Worm (Caenorhabditis elegans) whole organism, L4 larva: ENCODE measurements around the gene cisd-3.1.

Experiments
- F10B5.3 ChIP-seq: sonication (generic microtip); optimal IDR thresholded peaks from 2 replicates; lab custom pipeline; 2016; ENCODE audit warnings: mild to moderate bottlenecking, missing genetic modification characterization, missing compliant biosample characterization
- aly-2 ChIP-seq: sonication (generic microtip); optimal IDR thresholded peaks from 2 replicates; lab custom pipeline; 2018; ENCODE audit warnings: missing biosample characterization, missing genetic modification characterization
- ceh-82 ChIP-seq: sonication (generic microtip); optimal IDR thresholded peaks from 2 replicates; lab custom pipeline; 2017; ENCODE audit warnings: missing biosample characterization, missing genetic modification characterization
- dpl-1 ChIP-seq: fragments of 150-350 bp; optimal IDR thresholded peaks from 2 replicates; lab custom pipeline; 2014; ENCODE audit warnings: missing biosample characterization, missing genetic modification reagents, missing genetic modification characterization
- fos-1 ChIP-seq: fragments of 150-350 bp; optimal IDR thresholded peaks from 2 replicates; lab custom pipeline; 2014; ENCODE audit warnings: missing biosample characterization, missing genetic modification characterization
- lin-15B ChIP-seq: fragments of 150-350 bp; sonication (generic microtip); optimal IDR thresholded peaks from 3 replicates; lab custom pipeline; 2014; ENCODE audit warnings: missing biosample characterization, missing genetic modification characterization
- lir-3 ChIP-seq: sonication (generic microtip); optimal IDR thresholded peaks from 2 replicates; lab custom pipeline; 2016; ENCODE audit warnings: mild to moderate bottlenecking, missing genetic modification characterization, missing compliant biosample characterization
- mxl-3 ChIP-seq: fragments of 200-800 bp; sonication (Bioruptor generic); optimal IDR thresholded peaks from 2 replicates; lab custom pipeline; 2018; ENCODE audit warnings: mild to moderate bottlenecking, missing genetic modification characterization, missing compliant biosample characterization
- nhr-11 ChIP-seq: fragments of 150-350 bp; optimal IDR thresholded peaks from 2 replicates; lab custom pipeline; 2014; ENCODE audit warnings: missing biosample characterization, missing genetic modification characterization
- nhr-25 ChIP-seq: sonication (generic microtip); optimal IDR thresholded peaks from 2 replicates; lab custom pipeline; 2017; ENCODE audit warnings: missing genetic modification characterization, mild to moderate bottlenecking, missing compliant biosample characterization, antibody characterized with exemption, moderate library complexity, borderline replicate concordance; ENCODE audit not compliant: insufficient read depth
- nhr-76 ChIP-seq: fragments of 150-350 bp; optimal IDR thresholded peaks from 2 replicates; lab custom pipeline; 2014; ENCODE audit warnings: missing biosample characterization, missing genetic modification characterization
- saeg-2 ChIP-seq: fragments of 200-800 bp; sonication (Bioruptor generic); IDR thresholded peaks from 2 replicates; pipeline ENCODE4 v1.3.6; 2022; ENCODE audit warnings: missing genetic modification reagents, missing genetic modification characterization, missing compliant biosample characterization
- snpc-4 ChIP-seq: fragments of 150-350 bp; optimal IDR thresholded peaks from 2 replicates; lab custom pipeline; 2014; ENCODE audit warnings: missing biosample characterization, missing genetic modification characterization

- TF ChIP-seq nhr-76 (tag; lab: Kevin White, UChicago) (no peak), lir-3 (tag; lab: Kevin White, UChicago) (no peak), lin-15B (tag; lab: Kevin White, UChicago) (no peak), nhr-11 (tag; lab: Kevin White, UChicago) (no peak), saeg-2 (GFP tag; lab: Robert Waterston, UW) (no peak), F10B5.3 (no peak), fos-1 (no peak), nhr-25 (no peak), ceh-82 (tag; lab: Kevin White, UChicago) (no peak), mxl-3 (GFP tag; lab: Kevin White, UChicago) (no peak), aly-2 (tag; lab: Kevin White, UChicago) (no peak), dpl-1 (GFP tag; lab: Kevin White, UChicago) (no peak), snpc-4 (tag; lab: Kevin White, UChicago) (no peak)
Measured at ce11 chrIII:4524071-4524470, 18.6 kb upstream of the cisd-3.1 start.
